Worm (Caenorhabditis elegans) whole organism, L3 larva: ENCODE data around the gene F49E12.8.

Experiments used
- R02D3.7 ChIP-seq: fragments of 150-350 bp; optimal IDR thresholded peaks from 2 replicates; lab custom pipeline; 2014; ENCODE audit warnings: missing biosample characterization, missing genetic modification characterization
- ama-1 ChIP-seq: fragments of 150-350 bp; optimal IDR thresholded peaks from 2 replicates; lab custom pipeline; 2018
- ceh-16 ChIP-seq: sonication (generic microtip); optimal IDR thresholded peaks from 2 replicates; lab custom pipeline; 2017; ENCODE audit warnings: missing biosample characterization, missing genetic modification characterization
- ceh-28 ChIP-seq: fragments of 150-350 bp; optimal IDR thresholded peaks from 2 replicates; lab custom pipeline; 2014; ENCODE audit warnings: missing biosample characterization, missing genetic modification reagents, missing genetic modification characterization
- ceh-9 ChIP-seq: sonication (generic microtip); optimal IDR thresholded peaks from 2 replicates; lab custom pipeline; 2018; ENCODE audit warnings: missing biosample characterization, missing genetic modification characterization
- daf-12 ChIP-seq: fragments of 150-350 bp; optimal IDR thresholded peaks from 2 replicates; lab custom pipeline; 2014; ENCODE audit warnings: missing biosample characterization, missing genetic modification reagents, missing genetic modification characterization
- egl-27 ChIP-seq: sonication (generic microtip); optimal IDR thresholded peaks from 4 replicates; lab custom pipeline; 2017; ENCODE audit warnings: missing biosample characterization, missing genetic modification reagents, missing genetic modification characterization
- elt-1 ChIP-seq: fragments of 150-350 bp; optimal IDR thresholded peaks from 2 replicates; lab custom pipeline; 2014; ENCODE audit warnings: missing biosample characterization, missing genetic modification characterization
- elt-2 ChIP-seq: sonication (generic microtip); optimal IDR thresholded peaks from 2 replicates; lab custom pipeline; 2016; ENCODE audit warnings: missing genetic modification reagents, mild to moderate bottlenecking, missing genetic modification characterization, missing compliant biosample characterization
- elt-3 ChIP-seq, 3 experiments: fragments of 150-350 bp in 1 of 3; sonication (generic microtip) in 2 of 3; optimal IDR thresholded peaks; 2 replicates in 2 of 3; 4 replicates in 1 of 3; lab custom pipeline; 2014 to 2017; ENCODE audit warnings: missing biosample characterization in 3 of 3, missing genetic modification characterization in 3 of 3
- fkh-2 ChIP-seq: fragments of 150-350 bp; optimal IDR thresholded peaks from 2 replicates; lab custom pipeline; 2014; ENCODE audit warnings: missing biosample characterization, missing genetic modification reagents, missing genetic modification characterization
- fos-1 ChIP-seq: fragments of 150-350 bp; optimal IDR thresholded peaks from 2 replicates; lab custom pipeline; 2014; ENCODE audit warnings: missing biosample characterization, missing genetic modification characterization
- hmg-11 ChIP-seq: sonication (generic microtip); optimal IDR thresholded peaks from 2 replicates; lab custom pipeline; 2016; ENCODE audit warnings: missing genetic modification characterization, missing compliant biosample characterization
- jun-1 ChIP-seq: fragments of 150-350 bp; optimal IDR thresholded peaks from 2 replicates; lab custom pipeline; 2014; ENCODE audit warnings: missing biosample characterization, missing genetic modification reagents, missing genetic modification characterization
- lin-15B ChIP-seq: fragments of 150-350 bp; optimal IDR thresholded peaks from 2 replicates; lab custom pipeline; 2014; ENCODE audit warnings: missing biosample characterization, missing genetic modification characterization
- lin-39 ChIP-seq: fragments of 150-350 bp; optimal IDR thresholded peaks from 2 replicates; lab custom pipeline; 2018; ENCODE audit warnings: missing biosample characterization, missing genetic modification reagents, missing genetic modification characterization
- lsy-12 ChIP-seq: sonication (generic microtip); optimal IDR thresholded peaks from 2 replicates; lab custom pipeline; 2016; ENCODE audit warnings: mild to moderate bottlenecking, missing genetic modification characterization, missing compliant biosample characterization
- mdl-1 ChIP-seq: fragments of 150-350 bp; optimal IDR thresholded peaks from 2 replicates; lab custom pipeline; 2014; ENCODE audit warnings: missing biosample characterization, missing genetic modification characterization
- mml-1 ChIP-seq: fragments of 150-350 bp; sonication (generic microtip); optimal IDR thresholded peaks from 3 replicates; lab custom pipeline; 2014; ENCODE audit warnings: missing biosample characterization, missing genetic modification characterization
- nfya-1 ChIP-seq: sonication (generic microtip); optimal IDR thresholded peaks from 2 replicates; lab custom pipeline; 2017; ENCODE audit warnings: missing genetic modification characterization, mild to moderate bottlenecking, missing compliant biosample characterization, antibody characterized with exemption, moderate library complexity; ENCODE audit not compliant: insufficient read depth
- nhr-12 ChIP-seq: fragments of 150-350 bp; optimal IDR thresholded peaks from 2 replicates; lab custom pipeline; 2014; ENCODE audit warnings: missing biosample characterization, missing genetic modification characterization
- nhr-23 ChIP-seq: fragments of 150-350 bp; optimal IDR thresholded peaks from 2 replicates; lab custom pipeline; 2014; ENCODE audit warnings: missing biosample characterization, missing genetic modification reagents, missing genetic modification characterization
- nhr-237 ChIP-seq: fragments of 150-350 bp; optimal IDR thresholded peaks from 2 replicates; lab custom pipeline; 2014; ENCODE audit warnings: missing biosample characterization, missing genetic modification characterization
- nhr-25 ChIP-seq: sonication (generic microtip); optimal IDR thresholded peaks from 2 replicates; lab custom pipeline; 2017; ENCODE audit warnings: missing biosample characterization, missing genetic modification characterization
- nhr-28 ChIP-seq: fragments of 150-350 bp; optimal IDR thresholded peaks from 2 replicates; lab custom pipeline; 2014; ENCODE audit warnings: missing biosample characterization, missing genetic modification characterization
- nhr-43 ChIP-seq: sonication (generic microtip); optimal IDR thresholded peaks from 2 replicates; lab custom pipeline; 2016; ENCODE audit warnings: mild to moderate bottlenecking, missing genetic modification characterization, missing compliant biosample characterization; ENCODE audit not compliant: poor library complexity, severe bottlenecking
- nhr-67 ChIP-seq: fragments of 150-350 bp; optimal IDR thresholded peaks from 2 replicates; lab custom pipeline; 2014; ENCODE audit warnings: missing biosample characterization, missing genetic modification characterization
- nhr-76 ChIP-seq: fragments of 150-350 bp; sonication (generic microtip); optimal IDR thresholded peaks from 5 replicates; lab custom pipeline; 2014; ENCODE audit warnings: missing biosample characterization, missing genetic modification characterization
- nhr-77 ChIP-seq: fragments of 150-350 bp; optimal IDR thresholded peaks from 2 replicates; lab custom pipeline; 2014; ENCODE audit warnings: missing biosample characterization, missing genetic modification characterization
- sea-2 ChIP-seq: fragments of 150-350 bp; sonication (generic microtip); optimal IDR thresholded peaks from 4 replicates; lab custom pipeline; 2014; ENCODE audit warnings: missing biosample characterization, missing genetic modification reagents, missing genetic modification characterization
- skn-1 ChIP-seq: fragments of 150-350 bp; optimal IDR thresholded peaks from 2 replicates; lab custom pipeline; 2014; ENCODE audit warnings: missing biosample characterization, missing genetic modification characterization
- snpc-4 ChIP-seq: fragments of 150-350 bp; optimal IDR thresholded peaks from 2 replicates; lab custom pipeline; 2014; ENCODE audit warnings: missing biosample characterization, missing genetic modification characterization
- tbx-2 ChIP-seq: sonication (generic microtip); optimal IDR thresholded peaks from 2 replicates; lab custom pipeline; 2016; ENCODE audit warnings: mild to moderate bottlenecking, missing genetic modification characterization, missing compliant biosample characterization
- unc-39 ChIP-seq: sonication (generic microtip); optimal IDR thresholded peaks from 4 replicates; lab custom pipeline; 2017; ENCODE audit warnings: missing biosample characterization, missing genetic modification characterization
- unc-62 ChIP-seq: fragments of 150-350 bp; sonication (generic microtip); optimal IDR thresholded peaks from 4 replicates; lab custom pipeline; 2014; ENCODE audit warnings: missing biosample characterization, missing genetic modification reagents, missing genetic modification characterization
- ztf-4 ChIP-seq: fragments of 150-350 bp; optimal IDR thresholded peaks from 2 replicates; lab custom pipeline; 2014; ENCODE audit warnings: missing biosample characterization, missing genetic modification characterization

Gene F49E12.8

ce11 chrII:8394205-8394604 lies at the start of gene F49E12.8:
TSS of gene F49E12.8 (minus strand) at chrII:8394305.
- TF ChIP-seq ceh-9 (no peak), lsy-12 (tag; lab: Kevin White, UChicago) (no peak), mml-1 (tag; lab: Kevin White, UChicago) (no peak), nhr-28 (tag; lab: Kevin White, UChicago) (no peak)

ce11 chrII:8442717-8443223 lies 48.7 kb upstream of the F49E12.8 start, which contains the start of gene eif-3.G:
TSS of gene eif-3.G (plus strand) at chrII:8442767.
- TF ChIP-seq egl-27 (tag; lab: Kevin White, UChicago) (no peak), ztf-4 (no peak), ceh-9 (no peak), daf-12 (no peak), nfya-1 (no peak)
- TF ChIP-seq, all 47 proteins: peak for 0

ce11 chrII:8442176-8442575 lies 48.1 kb upstream of the F49E12.8 start:
- TF ChIP-seq nhr-237 (no peak), unc-39 (tag; lab: Kevin White, UChicago) (no peak), nhr-43 (tag; lab: Kevin White, UChicago) (peak; percentile 78), nhr-67 (tag; lab: Kevin White, UChicago) (no peak), nhr-12 (no peak), lin-39 (tag; lab: Kevin White, UChicago) (peak; percentile 52), nfya-1 (peak; percentile 66), hmg-11 (tag; lab: Kevin White, UChicago) (peak; percentile 78), R02D3.7 (tag; lab: Kevin White, UChicago) (peak; percentile 7), nhr-23 (tag; lab: Kevin White, UChicago) (peak; percentile 53), snpc-4 (peak; percentile 73), nhr-25 (peak; percentile 27), elt-2 (tag; lab: Kevin White, UChicago) (peak; percentile 19), lin-15B (tag; lab: Kevin White, UChicago) (peak; percentile 17)
- TF ChIP-seq, all 47 proteins: peak for 10

ce11 chrII:8441519-8441918 lies 47.4 kb upstream of the F49E12.8 start:
- no peak for TF ChIP-seq daf-12
- no peak for TF ChIP-seq unc-62 (GFP tag; lab: Kevin White, UChicago)
- peak; percentile 6 for TF ChIP-seq nhr-23 (tag; lab: Kevin White, UChicago)
- no peak for TF ChIP-seq nhr-76 (tag; lab: Kevin White, UChicago)
- TF ChIP-seq ceh-9: no peak
- TF ChIP-seq skn-1 (tag; lab: Kevin White, UChicago): no peak
- TF ChIP-seq ceh-16 (tag; lab: Kevin White, UChicago): no peak
- peak; percentile 18 for TF ChIP-seq tbx-2
- no peak for TF ChIP-seq fos-1 (tag; lab: Kevin White, UChicago)
- TF ChIP-seq nhr-67 (tag; lab: Kevin White, UChicago): no peak
- no peak for TF ChIP-seq lsy-12 (tag; lab: Kevin White, UChicago)
- no peak for TF ChIP-seq sea-2 (GFP tag; lab: Kevin White, UChicago)
- TF ChIP-seq ama-1 (lab: Kevin White, UChicago): no peak
- TF ChIP-seq ztf-4: no peak
- TF ChIP-seq nfya-1: no peak
- TF ChIP-seq nhr-77 (tag; lab: Kevin White, UChicago): no peak
- no peak for TF ChIP-seq elt-1
- TF ChIP-seq nhr-43 (tag; lab: Kevin White, UChicago): peak; percentile 33
- TF ChIP-seq ceh-28 (tag; lab: Kevin White, UChicago): no peak
- TF ChIP-seq snpc-4: no peak
- TF ChIP-seq mdl-1: no peak
- no peak for TF ChIP-seq lin-15B (tag; lab: Kevin White, UChicago)
- TF ChIP-seq hmg-11 (tag; lab: Kevin White, UChicago): no peak
- TF ChIP-seq jun-1 (tag; lab: Kevin White, UChicago): no peak
- TF ChIP-seq elt-3 (tag; optimal IDR thresholded peaks at IDR 0.05; lab: Kevin White, UChicago): no peak
- no peak for TF ChIP-seq fkh-2 (tag; lab: Kevin White, UChicago)
- TF ChIP-seq unc-39 (tag; lab: Kevin White, UChicago): no peak
